Worm (Caenorhabditis elegans) whole organism, midembryonic: ENCODE data around the gene T05H10.1.

Experiments
- cog-1 ChIP-seq: sonication (generic microtip); optimal IDR thresholded peaks from 2 replicates; lab custom pipeline; 2016; ENCODE audit warnings: missing genetic modification characterization, missing compliant biosample characterization
- flt-1 ChIP-seq: fragments of 200-800 bp; sonication (Bioruptor generic); IDR thresholded peaks from 2 replicates; pipeline ENCODE4 v1.3.6; 2022; ENCODE audit warnings: missing genetic modification characterization, missing compliant biosample characterization
- klf-2 ChIP-seq: fragments of 200-800 bp; sonication (Bioruptor generic); conservative IDR thresholded peaks from 2 replicates; pipeline ENCODE4 v1.3.6; 2022; ENCODE audit warnings: missing genetic modification reagents, missing genetic modification characterization, missing compliant biosample characterization
- ztf-29 ChIP-seq: fragments of 200-800 bp; sonication (Bioruptor generic); IDR thresholded peaks from 2 replicates; pipeline ENCODE4 v1.3.6; 2022; ENCODE audit warnings: missing genetic modification reagents, missing genetic modification characterization, missing compliant biosample characterization

- TF ChIP-seq cog-1 (tag; lab: Kevin White, UChicago) (no peak), ztf-29 (GFP tag; lab: Robert Waterston, UW) (no peak), flt-1 (GFP tag; lab: Robert Waterston, UW) (no peak), klf-2 (no peak)
These were observed 38.2 kb upstream of the T05H10.1 start, which contains the start of gene pgp-11 for ce11 chrII:8004157-8004556.
